Fruit fly (Drosophila melanogaster) whole organism, embryonic: Measurements from ENCODE around the gene CG3008.

Experiments used
- B-H2 ChIP-seq: fragments of 200-800 bp; sonication (Bioruptor generic); optimal IDR thresholded peaks from 2 replicates; lab custom pipeline; 2018; ENCODE audit warnings: missing biosample characterization, mild to moderate bottlenecking, missing genetic modification characterization
- Bteb2 ChIP-seq: fragments of 200-800 bp; sonication (Bioruptor generic); optimal IDR thresholded peaks from 2 replicates; lab custom pipeline; 2016; ENCODE audit warnings: missing biosample characterization, missing genetic modification characterization
- CG10147 ChIP-seq: fragments of 200-800 bp; sonication (Bioruptor generic); optimal IDR thresholded peaks from 2 replicates; lab custom pipeline; 2019; ENCODE audit warnings: missing biosample characterization, mild to moderate bottlenecking, missing genetic modification characterization, moderate library complexity
- CG12155 ChIP-seq: fragments of 200-800 bp; sonication (Bioruptor generic); optimal IDR thresholded peaks from 3 replicates; lab custom pipeline; 2016; ENCODE audit warnings: missing biosample characterization, missing genetic modification characterization
- CG12299 ChIP-seq: fragments of 200-800 bp; sonication (Bioruptor generic); optimal IDR thresholded peaks from 2 replicates; lab custom pipeline; 2018; ENCODE audit warnings: missing biosample characterization, mild to moderate bottlenecking, missing genetic modification characterization
- CG14441 ChIP-seq: fragments of 200-800 bp; sonication (Bioruptor generic); IDR thresholded peaks from 2 replicates; pipeline ENCODE4 v1.3.6; 2022; ENCODE audit warnings: missing biosample characterization, missing genetic modification characterization
- CG14860 ChIP-seq: fragments of 200-800 bp; sonication (Bioruptor generic); IDR thresholded peaks from 3 replicates; pipeline ENCODE4 v1.3.6; 2022; ENCODE audit warnings: missing biosample characterization, missing genetic modification characterization; ENCODE audit not compliant: partially characterized antibody
- CG2129 ChIP-seq: fragments of 200-800 bp; sonication (Bioruptor generic); IDR thresholded peaks from 2 replicates; pipeline ENCODE4 v1.3.6; 2022; ENCODE audit warnings: missing biosample characterization, missing genetic modification characterization; ENCODE audit not compliant: partially characterized antibody
- CG30403 ChIP-seq: fragments of 200-800 bp; sonication (Bioruptor generic); optimal IDR thresholded peaks from 3 replicates; lab custom pipeline; 2016; ENCODE audit warnings: missing biosample characterization, missing genetic modification characterization
- CG3065 ChIP-seq: fragments of 200-800 bp; sonication (Bioruptor generic); optimal IDR thresholded peaks from 2 replicates; lab custom pipeline; 2016; ENCODE audit warnings: missing biosample characterization, missing genetic modification characterization
- CG31365 ChIP-seq: fragments of 200-800 bp; sonication (Bioruptor generic); optimal IDR thresholded peaks from 2 replicates; lab custom pipeline; 2018; ENCODE audit warnings: missing biosample characterization, mild to moderate bottlenecking, missing genetic modification characterization
- CG31441 ChIP-seq: fragments of 200-800 bp; sonication (Bioruptor generic); IDR thresholded peaks from 2 replicates; pipeline ENCODE4 v1.3.6; 2022; ENCODE audit warnings: missing biosample characterization, missing genetic modification characterization
- CG34224 ChIP-seq: fragments of 200-800 bp; sonication (Bioruptor generic); IDR thresholded peaks from 3 replicates; pipeline ENCODE4 v1.3.6; 2022; ENCODE audit warnings: missing biosample characterization, missing genetic modification characterization; ENCODE audit not compliant: partially characterized antibody
- CG4404 ChIP-seq: fragments of 200-800 bp; sonication (Bioruptor generic); IDR thresholded peaks from 2 replicates; pipeline ENCODE4 v1.3.6; 2022; ENCODE audit warnings: missing biosample characterization, missing genetic modification characterization
- CG4617 ChIP-seq: fragments of 200-800 bp; sonication (Bioruptor generic); optimal IDR thresholded peaks from 3 replicates; lab custom pipeline; 2016; ENCODE audit warnings: missing biosample characterization, missing genetic modification characterization, borderline replicate concordance
- CG6175 ChIP-seq: fragments of 200-800 bp; sonication (Bioruptor generic); IDR thresholded peaks from 3 replicates; pipeline ENCODE4 v1.3.6; 2022; ENCODE audit warnings: missing biosample characterization, missing genetic modification characterization
- CG7271 ChIP-seq: fragments of 200-800 bp; sonication (Bioruptor generic); optimal IDR thresholded peaks from 2 replicates; lab custom pipeline; 2018; ENCODE audit warnings: missing biosample characterization, mild to moderate bottlenecking, missing genetic modification characterization, moderate library complexity
- CG7745 ChIP-seq: fragments of 200-800 bp; sonication (Bioruptor generic); optimal IDR thresholded peaks from 2 replicates; lab custom pipeline; 2018; ENCODE audit warnings: missing biosample characterization, mild to moderate bottlenecking, missing genetic modification characterization, moderate library complexity
- CG7839 ChIP-seq: fragments of 200-800 bp; sonication (Bioruptor generic); optimal IDR thresholded peaks from 3 replicates; lab custom pipeline; 2018; ENCODE audit warnings: missing biosample characterization, mild to moderate bottlenecking, missing genetic modification characterization, moderate library complexity
- CG8359 ChIP-seq: fragments of 200-800 bp; sonication (Bioruptor generic); optimal IDR thresholded peaks from 2 replicates; lab custom pipeline; 2017; ENCODE audit warnings: missing biosample characterization, mild to moderate bottlenecking, missing genetic modification characterization, borderline replicate concordance
- CG9215 ChIP-seq: fragments of 200-800 bp; sonication (Bioruptor generic); IDR thresholded peaks from 2 replicates; pipeline ENCODE4 v1.3.6; 2022; ENCODE audit warnings: missing biosample characterization, missing genetic modification characterization
- CG9932 ChIP-seq: fragments of 200-800 bp; sonication (Bioruptor generic); IDR thresholded peaks from 2 replicates; pipeline ENCODE4 v1.3.6; 2022; ENCODE audit warnings: missing biosample characterization, missing genetic modification characterization
- Doc3 ChIP-seq: fragments of 200-800 bp; sonication (Bioruptor generic); IDR thresholded peaks from 3 replicates; pipeline ENCODE4 v1.3.6; 2022; ENCODE audit warnings: missing biosample characterization, missing genetic modification characterization; ENCODE audit not compliant: partially characterized antibody
- Ets65A ChIP-seq: fragments of 200-800 bp; sonication (Bioruptor generic); peaks from one replicate; lab custom pipeline; 2016; ENCODE audit warnings: missing biosample characterization, missing genetic modification characterization
- H2.0 ChIP-seq: fragments of 200-800 bp; sonication (Bioruptor generic); IDR thresholded peaks from 2 replicates; pipeline ENCODE4 v1.3.6; 2022; ENCODE audit warnings: missing biosample characterization, missing genetic modification characterization
- Hmr ChIP-seq: fragments of 200-800 bp; sonication (Bioruptor generic); optimal IDR thresholded peaks from 3 replicates; lab custom pipeline; 2017; ENCODE audit warnings: mild to moderate bottlenecking, missing biosample characterization, missing genetic modification reagents, missing genetic modification characterization
- Hr39 ChIP-seq: fragments of >200 bp; optimal IDR thresholded peaks from 2 replicates; lab custom pipeline; 2017
- Hsf ChIP-seq: fragments of 200-800 bp; sonication (Bioruptor generic); optimal IDR thresholded peaks from 3 replicates; lab custom pipeline; 2016; ENCODE audit warnings: missing biosample characterization, missing genetic modification characterization
- MTF-1 ChIP-seq: fragments of 200-800 bp; sonication (Bioruptor generic); optimal IDR thresholded peaks from 2 replicates; lab custom pipeline; 2018; ENCODE audit warnings: missing biosample characterization, mild to moderate bottlenecking, missing genetic modification characterization, borderline replicate concordance
- Meics ChIP-seq: fragments of 200-800 bp; sonication (Bioruptor generic); optimal IDR thresholded peaks from 2 replicates; lab custom pipeline; 2017; ENCODE audit warnings: missing biosample characterization, mild to moderate bottlenecking, missing genetic modification characterization
- Neu2 ChIP-seq: fragments of 200-800 bp; sonication (Bioruptor generic); optimal IDR thresholded peaks from 3 replicates; lab custom pipeline; 2016; ENCODE audit warnings: missing biosample characterization, missing genetic modification characterization, borderline replicate concordance
- Nf-YC ChIP-seq: fragments of 200-800 bp; optimal IDR thresholded peaks from 3 replicates; lab custom pipeline; 2019; ENCODE audit warnings: missing biosample characterization, mild to moderate bottlenecking, missing genetic modification characterization, moderate library complexity
- Rfx ChIP-seq: fragments of 200-800 bp; sonication (Bioruptor generic); IDR thresholded peaks from 2 replicates; pipeline ENCODE4 v1.3.6; 2022; ENCODE audit warnings: missing biosample characterization, missing genetic modification characterization
- Tbp ChIP-seq: fragments of >200 bp; optimal IDR thresholded peaks from 2 replicates; lab custom pipeline; 2018; ENCODE audit warnings: missing biosample characterization, missing genetic modification characterization
- ash1 ChIP-seq: fragments of 200-800 bp; sonication (Bioruptor generic); optimal IDR thresholded peaks from 2 replicates; lab custom pipeline; 2018; ENCODE audit warnings: missing biosample characterization, mild to moderate bottlenecking, missing genetic modification characterization
- bigmax ChIP-seq: fragments of 200-800 bp; sonication (Bioruptor generic); optimal IDR thresholded peaks from 2 replicates; lab custom pipeline; 2018; ENCODE audit warnings: missing biosample characterization, mild to moderate bottlenecking, missing genetic modification characterization
- cato ChIP-seq: fragments of 200-800 bp; sonication (Bioruptor generic); optimal IDR thresholded peaks from 2 replicates; lab custom pipeline; 2016; ENCODE audit warnings: missing biosample characterization, missing genetic modification characterization, borderline replicate concordance
- ci ChIP-seq: fragments of 200-800 bp; sonication (Bioruptor generic); IDR thresholded peaks from 3 replicates; pipeline ENCODE4 v1.3.6; 2022; ENCODE audit warnings: missing biosample characterization, missing genetic modification characterization
- crc ChIP-seq: fragments of 200-800 bp; sonication (Bioruptor generic); optimal IDR thresholded peaks from 2 replicates; lab custom pipeline; 2016; ENCODE audit warnings: missing biosample characterization, missing genetic modification characterization
- dm ChIP-seq: fragments of 200-800 bp; sonication (Bioruptor generic); optimal IDR thresholded peaks from 3 replicates; lab custom pipeline; 2016; ENCODE audit warnings: missing biosample characterization, missing genetic modification characterization
- dpn ChIP-seq, 2 experiments: fragments of 200-800 bp; sonication (Bioruptor generic); optimal IDR thresholded peaks; 3 replicates each; lab custom pipeline; 2016; ENCODE audit warnings: missing biosample characterization in 2 of 2, missing genetic modification characterization in 2 of 2
- ftz-f1 ChIP-seq: fragments of 200-800 bp; sonication (Bioruptor generic); optimal IDR thresholded peaks from 2 replicates; lab custom pipeline; 2016; ENCODE audit warnings: missing biosample characterization, missing genetic modification characterization
- gcm ChIP-seq: fragments of 200-800 bp; sonication (Bioruptor generic); optimal IDR thresholded peaks from 2 replicates; lab custom pipeline; 2019; ENCODE audit warnings: missing biosample characterization, mild to moderate bottlenecking, missing genetic modification characterization, moderate library complexity
- kni ChIP-seq: fragments of 200-800 bp; sonication (Bioruptor generic); optimal IDR thresholded peaks from 3 replicates; lab custom pipeline; 2017; ENCODE audit warnings: mild to moderate bottlenecking, missing biosample characterization, missing genetic modification reagents, missing genetic modification characterization
- nerfin-1 ChIP-seq: fragments of 200-800 bp; sonication (Bioruptor generic); optimal IDR thresholded peaks from 3 replicates; lab custom pipeline; 2019; ENCODE audit warnings: missing biosample characterization, mild to moderate bottlenecking, missing genetic modification characterization, moderate library complexity
- otp ChIP-seq: fragments of 200-800 bp; sonication (Bioruptor generic); IDR thresholded peaks from 3 replicates; pipeline ENCODE4, ENCODE4 v1.3.6; 2022; ENCODE audit warnings: missing biosample characterization, missing genetic modification characterization
- peb ChIP-seq: fragments of 200-800 bp; sonication (Bioruptor generic); IDR thresholded peaks from 2 replicates; pipeline ENCODE4 v1.3.6; 2022; ENCODE audit warnings: missing biosample characterization, missing genetic modification characterization
- stc ChIP-seq: fragments of 200-800 bp; sonication (Bioruptor generic); IDR thresholded peaks from 2 replicates; pipeline ENCODE4 v1.3.6; 2022; ENCODE audit warnings: missing biosample characterization, missing genetic modification characterization
- tin ChIP-seq: fragments of 200-800 bp; sonication (Bioruptor generic); optimal IDR thresholded peaks from 3 replicates; lab custom pipeline; 2016; ENCODE audit warnings: missing biosample characterization, missing genetic modification characterization
- ttk ChIP-seq: fragments of 200-800 bp; sonication (Bioruptor generic); IDR thresholded peaks from 2 replicates; pipeline ENCODE4 v2.1.2; 2022; ENCODE audit warnings: missing biosample characterization, missing genetic modification characterization
- zfh2 ChIP-seq: fragments of 200-800 bp; sonication (Bioruptor generic); optimal IDR thresholded peaks from 2 replicates; lab custom pipeline; 2016; ENCODE audit warnings: missing biosample characterization, missing genetic modification characterization

CG3008 gene

DNA sequence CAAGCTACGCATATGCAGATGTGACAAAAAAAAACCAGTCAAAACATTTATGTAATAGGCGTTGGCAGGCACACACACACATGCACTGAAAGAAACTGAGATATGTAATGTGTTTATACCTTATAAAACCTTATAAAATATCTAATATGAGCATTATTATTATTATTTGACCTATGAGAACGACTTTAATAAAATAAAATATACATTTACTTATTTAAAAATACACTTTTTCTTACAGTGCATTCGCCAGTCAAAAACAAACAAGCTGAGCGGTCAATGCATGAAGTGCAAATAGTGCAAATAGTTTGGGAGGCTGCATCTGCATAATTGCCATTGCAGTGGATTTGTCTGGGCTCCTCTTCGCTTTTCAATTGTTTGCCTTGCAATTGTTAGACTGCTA lies 24.9 kb downstream of the CG3008 start (continued):
- TF ChIP-seq ash1 (GFP tag; lab: Kevin White, UChicago): no peak
- TF ChIP-seq ttk (GFP tag; lab: Robert Waterston, UW): peak; percentile 84
- no peak for TF ChIP-seq Doc3 (GFP tag; lab: Robert Waterston, UW)
- peak; percentile 30; the same call in 1 of the 3 replicates for TF ChIP-seq otp
- no peak for TF ChIP-seq B-H2 (GFP tag; lab: Kevin White, UChicago)
- no peak for TF ChIP-seq dm (GFP tag; lab: Kevin White, UChicago)
- no peak for TF ChIP-seq ftz-f1 (GFP tag; lab: Kevin White, UChicago)
- TF ChIP-seq CG7271 (tag; lab: Kevin White, UChicago): no peak
- TF ChIP-seq Nf-YC (tag; lab: Kevin White, UChicago): peak; percentile 67
- TF ChIP-seq CG31365 (tag; lab: Kevin White, UChicago): no peak
- TF ChIP-seq CG30403 (GFP tag; lab: Kevin White, UChicago): peak; percentile 69
- TF ChIP-seq CG12299 (tag; lab: Kevin White, UChicago): peak; percentile 32
- TF ChIP-seq CG12155 (GFP tag; lab: Kevin White, UChicago): no peak
- peak; percentile 35 for TF ChIP-seq cato (GFP tag; lab: Kevin White, UChicago)
- TF ChIP-seq ci (GFP tag; lab: Robert Waterston, UW): peak; percentile 86
- no peak for TF ChIP-seq CG14860
- no peak for TF ChIP-seq Bteb2 (GFP tag; lab: Kevin White, UChicago)
- no peak for TF ChIP-seq Neu2 (GFP tag; lab: Kevin White, UChicago)
- peak; percentile 49 for TF ChIP-seq CG10147
- TF ChIP-seq CG6175: no peak
- TF ChIP-seq CG7839: peak; percentile 70
- TF ChIP-seq dpn (GFP tag; optimal IDR thresholded peaks at IDR 0.05; lab: Kevin White, UChicago): peak in 1 of 2 experiments; percentile 56
- no peak for TF ChIP-seq zfh2 (GFP tag; lab: Kevin White, UChicago)
- no peak for TF ChIP-seq Rfx
- TF ChIP-seq CG9215 (GFP tag; lab: Robert Waterston, UW): no peak
- peak; percentile 44 for TF ChIP-seq Hmr (GFP tag; lab: Kevin White, UChicago)
- no peak for TF ChIP-seq CG3065
- TF ChIP-seq Meics (GFP tag; lab: Kevin White, UChicago): peak; percentile 54
- TF ChIP-seq tin: peak; percentile 53
- no peak for TF ChIP-seq kni (GFP tag; lab: Kevin White, UChicago)
- TF ChIP-seq CG8359 (GFP tag; lab: Kevin White, UChicago): peak; percentile 20
- no peak for TF ChIP-seq Hr39 (lab: Kevin White, UChicago)
- TF ChIP-seq CG4617 (GFP tag; lab: Kevin White, UChicago): peak; percentile 11
- TF ChIP-seq CG9932 (GFP tag; lab: Robert Waterston, UW): no peak
- TF ChIP-seq Hsf: peak; percentile 47
- TF ChIP-seq peb (GFP tag; lab: Robert Waterston, UW): no peak
- peak; percentile 93 for TF ChIP-seq CG31441 (GFP tag; lab: Robert Waterston, UW)
- TF ChIP-seq stc (GFP tag; lab: Robert Waterston, UW): peak; percentile 86
- TF ChIP-seq MTF-1 (GFP tag; lab: Kevin White, UChicago): peak; percentile 21
- no peak for TF ChIP-seq CG4404 (GFP tag; lab: Robert Waterston, UW)
- peak; percentile 83 for TF ChIP-seq gcm (GFP tag; lab: Kevin White, UChicago)
- TF ChIP-seq CG34224 (GFP tag; lab: Robert Waterston, UW): no peak
- no peak for TF ChIP-seq crc (GFP tag; lab: Kevin White, UChicago)
- no peak for TF ChIP-seq CG7745 (tag; lab: Kevin White, UChicago)
- TF ChIP-seq CG2129 (GFP tag; lab: Robert Waterston, UW): no peak
- TF ChIP-seq CG14441 (GFP tag; lab: Robert Waterston, UW): peak; percentile 46; the same call in 1 of the 2 replicates
- TF ChIP-seq Ets65A (GFP tag; lab: Kevin White, UChicago): peak; percentile 65
- TF ChIP-seq Tbp (GFP tag; lab: Kevin White, UChicago): no peak
- TF ChIP-seq H2.0: peak; percentile 71
- peak; percentile 77 for TF ChIP-seq nerfin-1 (tag; lab: Kevin White, UChicago)
- TF ChIP-seq bigmax (GFP tag; lab: Kevin White, UChicago): no peak
